Worm (Caenorhabditis elegans): Measurements from ENCODE around the gene str-41.
"Not testable (repeated sequence)": the region's sequence is repeated elsewhere in the genome, so short reads cannot be mapped to it uniquely, and the experiment has no call there.

The str-41 gene

DNA sequence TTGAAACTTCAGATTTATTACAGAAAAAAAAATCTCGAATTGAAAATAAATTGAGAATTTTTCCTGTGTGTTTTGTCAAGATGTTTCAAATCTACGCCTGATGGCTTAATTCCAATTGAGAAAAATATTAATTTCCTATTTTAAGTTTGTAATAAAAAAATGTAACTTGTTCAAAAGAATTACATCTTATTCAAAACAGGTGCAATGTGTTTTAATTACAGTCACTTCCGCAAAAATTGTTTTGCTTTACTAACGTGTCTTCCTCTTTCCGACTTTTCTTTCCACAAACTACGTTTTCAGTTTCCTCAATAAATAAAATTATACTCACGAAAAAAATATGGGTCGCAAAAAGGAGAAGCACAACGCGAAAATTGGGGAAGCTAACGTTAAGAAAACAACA is 26.2 kb downstream of the str-41 start, which contains the start of gene F25E5.16:
Gene F25E5.16, plus strand, starts transcription at position 301 of the 400 bp plus-strand sequence.
- TF ChIP-seq efl-1 (optimal IDR thresholded peaks at IDR 0.05) (no peak), efl-1 (GFP tag; optimal IDR thresholded peaks at IDR 0.05 in 1 of 2) (peak in 1 of 2 experiments; percentile 58), egl-27 (tag; optimal IDR thresholded peaks at IDR 0.05) (no peak), nhr-71 (tag; optimal IDR thresholded peaks at IDR 0.05) (no peak), tlp-1 (tag; optimal IDR thresholded peaks at IDR 0.05) (no peak), C34B4.2 (tag; optimal IDR thresholded peaks at IDR 0.05) (no peak)

ce11 chrV:7439807-7440206 is 28.0 kb downstream of the str-41 start, which contains the start of gene try-13:
TSS of gene try-13 (plus strand) at chrV:7440107.
- no peak for TF ChIP-seq efl-1 (optimal IDR thresholded peaks at IDR 0.05)
- peak in 1 of 2 experiments; percentile 36 for TF ChIP-seq efl-1 (GFP tag; optimal IDR thresholded peaks at IDR 0.05 in 1 of 2)
- no peak for TF ChIP-seq nhr-85 (tag)

ce11 chrV:7443480-7443879 is 31.7 kb downstream of the str-41 start:
- TF ChIP-seq ets-5 (GFP tag; IDR thresholded peaks at IDR 0.05) = 0 out of 2 replicates have a peak, but pooled peaks have one; percentile 52
- TF ChIP-seq unc-98 (GFP tag; IDR thresholded peaks at IDR 0.05) = peak; percentile 53; the same call in 1 of the 2 replicates
- TF ChIP-seq mab-9 (GFP tag; IDR thresholded peaks at IDR 0.05) = peak; percentile 75

ce11 chrV:7444331-7444730 is 32.5 kb downstream of the str-41 start, which contains the start of gene nhr-141:
TSS of gene nhr-141 (plus strand) at chrV:7444661.
- TF ChIP-seq hlh-17 (GFP tag; optimal IDR thresholded peaks at IDR 0.05; ENCODE audit: borderline replicate concordance); mef-2 (tag; optimal IDR thresholded peaks at IDR 0.05); xbp-1 (tag; optimal IDR thresholded peaks at IDR 0.05): not testable (repeated sequence)

ce11 chrV:7446965-7447364 is 35.2 kb downstream of the str-41 start, which contains the start of gene F25E5.5:
TSS of gene F25E5.5 (plus strand) at chrV:7447265.
- peak; percentile 17 for TF ChIP-seq blmp-1 (tag; optimal IDR thresholded peaks at IDR 0.05)
- TF ChIP-seq sptf-1 (tag; optimal IDR thresholded peaks at IDR 0.05) = no peak

- TF ChIP-seq pax-3 (tag; optimal IDR thresholded peaks at IDR 0.05) (no peak), efl-1 (optimal IDR thresholded peaks at IDR 0.05) (no peak), efl-1 (GFP tag; optimal IDR thresholded peaks at IDR 0.05 in 1 of 2) (peak in 1 of 2 experiments; percentile 58)
Measured at ce11 chrV:7449303-7449827, 37.6 kb downstream of the str-41 start, which contains the start of gene try-12. TSS of gene try-12 (plus strand) at chrV:7449353.

ce11 chrV:7451421-7451820 is 39.6 kb downstream of the str-41 start, which contains the start of gene try-11:
TSS of gene try-11 (plus strand) at chrV:7451721.
- TF ChIP-seq efl-1 (optimal IDR thresholded peaks at IDR 0.05) (no peak), efl-1 (GFP tag; optimal IDR thresholded peaks at IDR 0.05 in 1 of 2) (peak in 1 of 2 experiments; percentile 24), nhr-90 (tag; optimal IDR thresholded peaks at IDR 0.05; ENCODE audit: poor library complexity) (no peak)

- TF ChIP-seq dsc-1 (tag; optimal IDR thresholded peaks at IDR 0.05) (no peak), hpl-2 (GFP tag; optimal IDR thresholded peaks at IDR 0.05) (no peak), blmp-1 (tag; optimal IDR thresholded peaks at IDR 0.05) (no peak), nhr-90 (tag; optimal IDR thresholded peaks at IDR 0.05; ENCODE audit: poor library complexity) (no peak), Y116A8C.19 (tag; optimal IDR thresholded peaks at IDR 0.05; ENCODE audit: borderline replicate concordance) (no peak), elt-2 (tag; optimal IDR thresholded peaks at IDR 0.05) (no peak), ceh-90 (tag; optimal IDR thresholded peaks at IDR 0.05) (no peak), efl-1 (optimal IDR thresholded peaks at IDR 0.05) (no peak), efl-1 (GFP tag; optimal IDR thresholded peaks at IDR 0.05 in 1 of 2) (no peak), aha-1 (tag; optimal IDR thresholded peaks at IDR 0.05) (no peak)
Measured at ce11 chrV:7454236-7454635, 42.4 kb downstream of the str-41 start, which contains the start of gene try-8. TSS of gene try-8 (minus strand) at chrV:7454336.

DNA sequence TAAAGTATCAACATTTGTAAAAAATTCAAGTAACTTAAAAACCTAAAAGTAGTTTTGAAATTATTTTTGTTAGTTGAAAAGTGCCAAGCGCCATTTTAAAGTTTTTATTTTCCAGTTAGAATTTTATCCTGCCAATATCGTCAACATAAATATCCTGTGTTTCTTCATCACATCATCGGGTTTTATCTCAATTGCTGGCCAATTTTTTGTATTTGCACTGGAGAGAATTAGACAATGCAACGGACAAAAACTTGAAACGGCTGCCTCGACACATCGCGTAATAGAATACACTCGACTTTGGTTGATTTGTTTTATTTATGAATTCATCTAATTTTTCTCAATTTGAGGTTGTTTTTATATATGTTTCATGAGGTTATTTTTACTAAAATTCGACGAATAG is 43.2 kb downstream of the str-41 start, which contains the start of gene F25E5.2:
Gene F25E5.2, plus strand, starts transcription at position 301 of the 400 bp plus-strand sequence.
- no peak for TF ChIP-seq isw-1 (GFP tag; IDR thresholded peaks at IDR 0.05)
- no peak for TF ChIP-seq nhr-28 (tag; optimal IDR thresholded peaks at IDR 0.05)
- no peak for TF ChIP-seq ceh-63 (GFP tag; optimal IDR thresholded peaks at IDR 0.05)
- TF ChIP-seq nhr-84 (tag; optimal IDR thresholded peaks at IDR 0.05) = no peak
- TF ChIP-seq mep-1 (tag; optimal IDR thresholded peaks at IDR 0.05) = no peak
- TF ChIP-seq nhr-77 (tag; optimal IDR thresholded peaks at IDR 0.05) = no peak
- TF ChIP-seq C34B4.2 (tag; optimal IDR thresholded peaks at IDR 0.05) = no peak
- no peak for TF ChIP-seq zip-4 (GFP tag; optimal IDR thresholded peaks at IDR 0.05)
- TF ChIP-seq nhr-19 (GFP tag; conservative IDR thresholded peaks at IDR 0.05) = no peak
- TF ChIP-seq elt-3 (tag; optimal IDR thresholded peaks at IDR 0.05) = no peak
- no peak for TF ChIP-seq lin-13 (GFP tag; optimal IDR thresholded peaks at IDR 0.05)
- no peak for TF ChIP-seq mdl-1 (tag; optimal IDR thresholded peaks at IDR 0.05)
- TF ChIP-seq fkh-4 (tag; optimal IDR thresholded peaks at IDR 0.05; ENCODE audit: borderline replicate concordance) = no peak
- no peak for TF ChIP-seq hpl-2 (GFP tag; optimal IDR thresholded peaks at IDR 0.05)
- TF ChIP-seq dsc-1 (tag; optimal IDR thresholded peaks at IDR 0.05) = no peak
